Fruit fly (Drosophila melanogaster) whole organism, embryonic: ENCODE results near the gene CG32944.

Source experiments
- B-H2 ChIP-seq: fragments of 200-800 bp; sonication (Bioruptor generic); optimal IDR thresholded peaks from 2 replicates; lab custom pipeline; 2018; ENCODE audit warnings: missing biosample characterization, mild to moderate bottlenecking, missing genetic modification characterization
- Bteb2 ChIP-seq: fragments of 200-800 bp; sonication (Bioruptor generic); optimal IDR thresholded peaks from 2 replicates; lab custom pipeline; 2016; ENCODE audit warnings: missing biosample characterization, missing genetic modification characterization
- CG10321 ChIP-seq: fragments of 200-800 bp; sonication (Bioruptor generic); IDR thresholded peaks from 2 replicates; pipeline ENCODE4 v1.3.6; 2022; ENCODE audit warnings: missing biosample characterization, missing genetic modification characterization
- CG10543 ChIP-seq: fragments of 200-800 bp; sonication (Bioruptor generic); optimal IDR thresholded peaks from 3 replicates; lab custom pipeline; 2017; ENCODE audit warnings: missing biosample characterization, mild to moderate bottlenecking, missing genetic modification characterization, moderate library complexity
- CG11247 ChIP-seq: fragments of 200-800 bp; sonication (Bioruptor generic); IDR thresholded peaks from 2 replicates; pipeline ENCODE4 v1.3.6; 2022; ENCODE audit warnings: missing biosample characterization, missing genetic modification characterization
- CG12104 ChIP-seq: fragments of 200-800 bp; sonication (Bioruptor generic); optimal IDR thresholded peaks from 3 replicates; lab custom pipeline; 2016; ENCODE audit warnings: missing biosample characterization, missing genetic modification characterization
- CG12659 ChIP-seq: fragments of 200-800 bp; sonication (Bioruptor generic); optimal IDR thresholded peaks from 3 replicates; lab custom pipeline; 2017; ENCODE audit warnings: mild to moderate bottlenecking, missing biosample characterization, missing genetic modification reagents, missing genetic modification characterization
- CG12942 ChIP-seq: fragments of 200-800 bp; sonication (Bioruptor generic); optimal IDR thresholded peaks from 3 replicates; lab custom pipeline; 2016; ENCODE audit warnings: missing biosample characterization, missing genetic modification characterization
- CG13123 ChIP-seq: fragments of 200-800 bp; sonication (Bioruptor generic); optimal IDR thresholded peaks from 2 replicates; lab custom pipeline; 2016; ENCODE audit warnings: missing biosample characterization, missing genetic modification characterization
- CG13287 ChIP-seq: fragments of 200-800 bp; sonication (Bioruptor generic); IDR thresholded peaks from 2 replicates; pipeline ENCODE4 v1.3.6; 2022; ENCODE audit warnings: missing biosample characterization, missing genetic modification characterization; ENCODE audit not compliant: partially characterized antibody
- CG13775 ChIP-seq: fragments of 200-800 bp; sonication (Bioruptor generic); optimal IDR thresholded peaks from 3 replicates; lab custom pipeline; 2017; ENCODE audit warnings: missing biosample characterization, mild to moderate bottlenecking, missing genetic modification characterization
- CG1529 ChIP-seq: fragments of 200-800 bp; sonication (Bioruptor generic); optimal IDR thresholded peaks from 3 replicates; lab custom pipeline; 2018; ENCODE audit warnings: missing biosample characterization, missing genetic modification characterization
- CG17186 ChIP-seq: fragments of 200-800 bp; sonication (Bioruptor generic); optimal IDR thresholded peaks from 3 replicates; lab custom pipeline; 2017; ENCODE audit warnings: missing biosample characterization, missing genetic modification reagents, missing genetic modification characterization
- CG2712 ChIP-seq: fragments of 200-800 bp; optimal IDR thresholded peaks from 3 replicates; lab custom pipeline; 2019; ENCODE audit warnings: missing biosample characterization, mild to moderate bottlenecking, missing genetic modification characterization, moderate library complexity
- CG3847 ChIP-seq: fragments of 200-800 bp; sonication (Bioruptor generic); IDR thresholded peaks from 2 replicates; pipeline ENCODE4 v1.3.6; 2022; ENCODE audit warnings: missing biosample characterization, missing genetic modification characterization
- CG6175 ChIP-seq: fragments of 200-800 bp; sonication (Bioruptor generic); IDR thresholded peaks from 3 replicates; pipeline ENCODE4 v1.3.6; 2022; ENCODE audit warnings: missing biosample characterization, missing genetic modification characterization
- CG7839 ChIP-seq: fragments of 200-800 bp; sonication (Bioruptor generic); optimal IDR thresholded peaks from 3 replicates; lab custom pipeline; 2018; ENCODE audit warnings: missing biosample characterization, mild to moderate bottlenecking, missing genetic modification characterization, moderate library complexity
- CG8388 ChIP-seq: fragments of 200-800 bp; sonication (Bioruptor generic); optimal IDR thresholded peaks from 2 replicates; lab custom pipeline; 2019; ENCODE audit warnings: missing biosample characterization, mild to moderate bottlenecking, missing genetic modification characterization, moderate library complexity
- CG8478 ChIP-seq: fragments of >200 bp; optimal IDR thresholded peaks from 2 replicates; lab custom pipeline; 2018
- CG8944 ChIP-seq: fragments of 200-800 bp; sonication (Bioruptor generic); optimal IDR thresholded peaks from 3 replicates; lab custom pipeline; 2016; ENCODE audit warnings: missing biosample characterization, missing genetic modification characterization
- Lim3 ChIP-seq: fragments of 200-800 bp; sonication (Bioruptor generic); IDR thresholded peaks from 2 replicates; pipeline ENCODE4 v1.3.6; 2022; ENCODE audit warnings: missing biosample characterization, missing genetic modification characterization
- Lpt ChIP-seq: fragments of >200 bp; optimal IDR thresholded peaks from 2 replicates; lab custom pipeline; 2018; ENCODE audit warnings: missing biosample characterization, missing genetic modification characterization
- Mad ChIP-seq: fragments of 200-800 bp; sonication (Bioruptor generic); optimal IDR thresholded peaks from 2 replicates; lab custom pipeline; 2016; ENCODE audit warnings: missing biosample characterization, missing genetic modification characterization
- Meics ChIP-seq: fragments of 200-800 bp; sonication (Bioruptor generic); optimal IDR thresholded peaks from 2 replicates; lab custom pipeline; 2017; ENCODE audit warnings: missing biosample characterization, mild to moderate bottlenecking, missing genetic modification characterization
- NC2β ChIP-seq: fragments of 200-800 bp; sonication (Bioruptor generic); optimal IDR thresholded peaks from 2 replicates; lab custom pipeline; 2016; ENCODE audit warnings: missing biosample characterization, missing genetic modification characterization
- Stat92E ChIP-seq, 3 experiments: fragments of >200 bp in 2 of 3; fragments of 200-800 bp in 1 of 3; sonication (Bioruptor generic) in 1 of 3; optimal IDR thresholded peaks; 2 replicates each; lab custom pipeline; 2017 to 2019; ENCODE audit warnings: missing biosample characterization in 3 of 3, missing genetic modification characterization in 3 of 3, mild to moderate bottlenecking in 1 of 3, moderate library complexity in 1 of 3
- Taf1 ChIP-seq: fragments of 200-800 bp; sonication (Bioruptor generic); IDR thresholded peaks from 2 replicates; pipeline ENCODE4 v1.3.6; 2022; ENCODE audit warnings: missing biosample characterization, missing genetic modification characterization
- aop ChIP-seq: fragments of 200-800 bp; sonication (Bioruptor generic); IDR thresholded peaks from 2 replicates; pipeline ENCODE4 v1.3.6; 2022; ENCODE audit warnings: missing biosample characterization, missing genetic modification characterization
- ash1 ChIP-seq: fragments of 200-800 bp; sonication (Bioruptor generic); optimal IDR thresholded peaks from 2 replicates; lab custom pipeline; 2018; ENCODE audit warnings: missing biosample characterization, mild to moderate bottlenecking, missing genetic modification characterization
- bowl ChIP-seq: fragments of 200-800 bp; sonication (Bioruptor generic); IDR thresholded peaks from 2 replicates; pipeline ENCODE4 v1.3.6; 2022; ENCODE audit warnings: missing biosample characterization, missing genetic modification characterization
- corto ChIP-seq: fragments of 200-800 bp; sonication (Bioruptor generic); optimal IDR thresholded peaks from 2 replicates; lab custom pipeline; 2016; ENCODE audit warnings: missing biosample characterization, mild to moderate bottlenecking, missing genetic modification characterization, moderate library complexity
- croc ChIP-seq: fragments of 200-800 bp; sonication (Bioruptor generic); conservative IDR thresholded peaks from 3 replicates; pipeline ENCODE4 v1.3.6; 2022; ENCODE audit warnings: missing biosample characterization, missing genetic modification characterization
- emc ChIP-seq: fragments of 200-800 bp; sonication (Bioruptor generic); optimal IDR thresholded peaks from 2 replicates; lab custom pipeline; 2016; ENCODE audit warnings: missing biosample characterization, missing genetic modification characterization
- en ChIP-seq: fragments of 200-800 bp; sonication (Bioruptor generic); optimal IDR thresholded peaks from 2 replicates; lab custom pipeline; 2016; ENCODE audit warnings: missing biosample characterization, missing genetic modification characterization
- exex ChIP-seq: fragments of 200-800 bp; sonication (Bioruptor generic); optimal IDR thresholded peaks from 4 replicates; lab custom pipeline; 2018; ENCODE audit warnings: missing biosample characterization, mild to moderate bottlenecking, missing genetic modification characterization, moderate library complexity
- fu2 ChIP-seq: fragments of 200-800 bp; sonication (Bioruptor generic); optimal IDR thresholded peaks from 2 replicates; lab custom pipeline; 2016; ENCODE audit warnings: missing biosample characterization, missing genetic modification characterization
- gfzf ChIP-seq: fragments of 200-800 bp; sonication (Bioruptor generic); optimal IDR thresholded peaks from 2 replicates; lab custom pipeline; 2016; ENCODE audit warnings: missing biosample characterization, mild to moderate bottlenecking, missing genetic modification characterization, moderate library complexity
- her ChIP-seq: fragments of 200-800 bp; sonication (Bioruptor generic); optimal IDR thresholded peaks from 2 replicates; lab custom pipeline; 2016; ENCODE audit warnings: missing biosample characterization, missing genetic modification characterization
- insv ChIP-seq, 2 experiments: fragments of 200-800 bp; sonication (Bioruptor generic); optimal IDR thresholded peaks; 3 replicates each; lab custom pipeline; 2016 to 2018; ENCODE audit warnings: missing biosample characterization in 2 of 2, missing genetic modification characterization in 2 of 2
- kah ChIP-seq: fragments of 200-800 bp; sonication (Bioruptor generic); optimal IDR thresholded peaks from 2 replicates; lab custom pipeline; 2018; ENCODE audit warnings: missing biosample characterization, mild to moderate bottlenecking, missing genetic modification characterization
- nau ChIP-seq: fragments of 200-800 bp; sonication (Bioruptor generic); optimal IDR thresholded peaks from 3 replicates; lab custom pipeline; 2017; ENCODE audit warnings: missing biosample characterization, mild to moderate bottlenecking, missing genetic modification characterization, missing genetic modification reagents
- nom ChIP-seq: fragments of 200-800 bp; sonication (Bioruptor generic); optimal IDR thresholded peaks from 2 replicates; lab custom pipeline; 2017; ENCODE audit warnings: missing biosample characterization, missing genetic modification characterization, mild to moderate bottlenecking, moderate library complexity, missing genetic modification reagents
- onecut ChIP-seq: fragments of 200-800 bp; sonication (Bioruptor generic); IDR thresholded peaks from 2 replicates; pipeline ENCODE4 v1.3.6; 2022; ENCODE audit warnings: missing biosample characterization, missing genetic modification characterization
- org-1 ChIP-seq: fragments of 200-800 bp; sonication (Bioruptor generic); optimal IDR thresholded peaks from 2 replicates; lab custom pipeline; 2017; ENCODE audit warnings: missing biosample characterization, missing genetic modification characterization
- pita ChIP-seq: fragments of 200-800 bp; sonication (Bioruptor generic); optimal IDR thresholded peaks from 2 replicates; lab custom pipeline; 2017; ENCODE audit warnings: missing biosample characterization, mild to moderate bottlenecking, missing genetic modification characterization
- tap ChIP-seq: fragments of 200-800 bp; optimal IDR thresholded peaks from 3 replicates; lab custom pipeline; 2019; ENCODE audit warnings: missing biosample characterization, mild to moderate bottlenecking, missing genetic modification characterization, moderate library complexity
- toy ChIP-seq: fragments of 200-800 bp; sonication (Bioruptor generic); IDR thresholded peaks from 2 replicates; pipeline ENCODE4 v1.3.6; 2022; ENCODE audit warnings: missing biosample characterization, missing genetic modification characterization
- unc-4 ChIP-seq: fragments of 200-800 bp; sonication (Bioruptor generic); IDR thresholded peaks from 2 replicates; pipeline ENCODE4 v1.3.6; 2022; ENCODE audit warnings: missing biosample characterization, missing genetic modification characterization; ENCODE audit not compliant: partially characterized antibody
- zen ChIP-seq: fragments of 200-800 bp; sonication (Bioruptor generic); optimal IDR thresholded peaks from 3 replicates; lab custom pipeline; 2018; ENCODE audit warnings: missing biosample characterization, mild to moderate bottlenecking, missing genetic modification characterization, moderate library complexity
- zf30C ChIP-seq: fragments of 200-800 bp; sonication (Bioruptor generic); optimal IDR thresholded peaks from 3 replicates; lab custom pipeline; 2018; ENCODE audit warnings: missing biosample characterization, mild to moderate bottlenecking, missing genetic modification characterization

Gene CG32944

DNA sequence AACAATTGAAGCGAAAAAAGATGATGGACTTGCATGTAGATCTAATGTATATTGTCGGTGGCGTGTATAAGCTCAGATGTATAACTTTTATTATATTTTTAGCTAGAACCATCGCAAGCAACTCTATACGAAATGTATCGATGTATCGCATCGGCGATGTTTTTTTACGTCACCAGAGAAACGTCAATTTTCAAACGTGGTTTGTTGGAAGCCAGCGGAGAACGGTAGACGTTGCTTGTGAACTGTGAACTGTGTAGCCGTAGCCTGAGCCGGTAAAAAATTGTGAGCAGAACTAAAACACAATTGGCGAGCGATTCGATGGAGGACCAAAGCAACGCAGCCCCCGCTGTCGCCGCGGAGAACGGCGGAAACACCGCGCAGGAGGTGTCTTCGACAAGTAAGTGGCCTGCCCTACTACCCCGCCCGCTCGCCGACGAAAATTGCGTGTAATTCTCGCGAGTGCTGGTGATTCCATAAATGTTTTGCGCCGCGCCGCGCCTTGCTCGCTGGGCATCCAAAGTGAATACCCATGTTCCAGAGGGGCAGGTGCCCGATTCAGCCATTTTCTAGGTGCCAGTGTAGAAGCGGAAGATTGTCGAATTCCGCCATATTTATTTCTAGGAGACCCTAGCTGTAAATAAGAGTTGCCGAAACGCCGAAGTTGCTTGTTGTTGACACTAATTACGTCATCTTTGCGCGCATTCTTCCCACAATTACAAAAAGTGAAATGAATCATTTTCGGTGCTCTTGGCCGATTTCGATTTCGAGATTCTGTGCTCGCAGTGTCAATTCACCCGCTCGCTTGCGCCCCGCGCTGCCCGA, 16.3 kb downstream of the CG32944 start, which contains the start of gene lost (continued):
- TF ChIP-seq emc (GFP tag; lab: Kevin White, UChicago) = no peak
- peak; percentile 29 for TF ChIP-seq CG7839
- no peak for TF ChIP-seq Taf1 (GFP tag; lab: Robert Waterston, UW)
- TF ChIP-seq CG13287 (GFP tag; lab: Robert Waterston, UW) = peak; percentile 99
- no peak for TF ChIP-seq org-1 (GFP tag; lab: Kevin White, UChicago)
- TF ChIP-seq Stat92E (GFP tag; optimal IDR thresholded peaks at IDR 0.05; lab: Kevin White, UChicago) = no peak
- TF ChIP-seq CG13775 = peak; percentile 32
- peak; percentile 61 for TF ChIP-seq B-H2 (GFP tag; lab: Kevin White, UChicago)
- peak; percentile 97 for TF ChIP-seq unc-4 (GFP tag; lab: Robert Waterston, UW)
- TF ChIP-seq CG17186 (GFP tag; lab: Kevin White, UChicago) = peak; percentile 55
- no peak for TF ChIP-seq ash1
- no peak for TF ChIP-seq bowl (GFP tag; lab: Robert Waterston, UW)
- TF ChIP-seq Meics (GFP tag; lab: Kevin White, UChicago) = no peak
- no peak for TF ChIP-seq onecut
- no peak for TF ChIP-seq corto
- TF ChIP-seq Bteb2 (GFP tag; lab: Kevin White, UChicago) = no peak
- peak; percentile 22 for TF ChIP-seq fu2 (GFP tag; lab: Kevin White, UChicago)
- no peak for TF ChIP-seq CG8944 (GFP tag; lab: Kevin White, UChicago)
- no peak for TF ChIP-seq nau
- TF ChIP-seq CG10321 (GFP tag; lab: Robert Waterston, UW) = no peak
- TF ChIP-seq en = no peak
- peak; percentile 27; the same call in 1 of the 2 replicates for TF ChIP-seq CG3847 (GFP tag; lab: Robert Waterston, UW)
- TF ChIP-seq CG8388 = no peak
- peak; percentile 24 for TF ChIP-seq nom (GFP tag; lab: Kevin White, UChicago)
- peak; percentile 10 for TF ChIP-seq CG10543 (GFP tag; lab: Kevin White, UChicago)
- no peak for TF ChIP-seq CG8478
- no peak for TF ChIP-seq Lim3
- no peak for TF ChIP-seq CG11247 (GFP tag; lab: Robert Waterston, UW)
- TF ChIP-seq tap (tag; lab: Kevin White, UChicago) = peak; percentile 9
- TF ChIP-seq CG12942 = no peak
- no peak for TF ChIP-seq insv (GFP tag; optimal IDR thresholded peaks at IDR 0.05; lab: Kevin White, UChicago)
- TF ChIP-seq CG12104 = no peak
- peak; percentile 62 for TF ChIP-seq CG2712
- TF ChIP-seq kah (GFP tag; lab: Kevin White, UChicago) = no peak
- TF ChIP-seq Lpt (GFP tag; lab: Kevin White, UChicago) = no peak
- TF ChIP-seq zen (tag; lab: Kevin White, UChicago) = no peak
- peak; percentile 25 for TF ChIP-seq gfzf (GFP tag; lab: Kevin White, UChicago)
- TF ChIP-seq NC2β (GFP tag; lab: Kevin White, UChicago) = no peak
- no peak for TF ChIP-seq CG1529 (GFP tag; lab: Kevin White, UChicago)
- peak; percentile 17 for TF ChIP-seq exex (tag; lab: Kevin White, UChicago)
- TF ChIP-seq toy (GFP tag; lab: Robert Waterston, UW) = no peak
- TF ChIP-seq pita (GFP tag; lab: Kevin White, UChicago) = no peak
- no peak for TF ChIP-seq zf30C (GFP tag; lab: Kevin White, UChicago)
- no peak for TF ChIP-seq CG6175 (GFP tag; lab: Robert Waterston, UW)
- TF ChIP-seq CG12659 (GFP tag; lab: Kevin White, UChicago) = peak; percentile 80
- TF ChIP-seq croc = no peak
- no peak for TF ChIP-seq Mad
- no peak for TF ChIP-seq aop (GFP tag; lab: Robert Waterston, UW)
- TF ChIP-seq CG13123 = no peak
- peak; percentile 22 for TF ChIP-seq her (GFP tag; lab: Kevin White, UChicago)
